Fruit fly (Drosophila melanogaster): ENCODE results near the gene CG13073.
A peak's percentile ranks its signal among the peaks of the same experiment; 100 is the strongest.

Gene CG13073

DNA sequence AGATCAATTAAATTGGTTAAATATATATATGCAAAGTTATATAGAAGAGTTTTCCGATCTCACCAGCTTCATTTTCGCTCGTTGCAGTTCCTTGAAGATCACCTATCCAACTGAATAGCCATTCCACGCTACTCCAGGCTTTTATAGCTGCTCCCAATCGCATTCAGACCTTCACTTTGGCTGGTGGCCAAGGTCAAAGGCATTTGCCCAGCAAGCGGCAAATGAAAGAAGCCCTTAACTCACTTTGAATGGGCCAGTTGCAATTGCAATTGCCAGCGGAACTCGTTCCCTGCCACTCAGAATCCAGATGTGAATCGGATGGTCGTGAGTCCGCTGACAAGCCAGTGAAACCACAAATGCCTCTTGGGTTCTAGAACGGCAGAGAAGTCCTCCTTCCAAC, 44.4 kb upstream of the CG13073 start, which contains the start of gene CG34247 (continued):
- TF ChIP-seq CG34224 (GFP tag; IDR thresholded peaks at IDR 0.05; ENCODE audit: partially characterized antibody), result no peak

DNA sequence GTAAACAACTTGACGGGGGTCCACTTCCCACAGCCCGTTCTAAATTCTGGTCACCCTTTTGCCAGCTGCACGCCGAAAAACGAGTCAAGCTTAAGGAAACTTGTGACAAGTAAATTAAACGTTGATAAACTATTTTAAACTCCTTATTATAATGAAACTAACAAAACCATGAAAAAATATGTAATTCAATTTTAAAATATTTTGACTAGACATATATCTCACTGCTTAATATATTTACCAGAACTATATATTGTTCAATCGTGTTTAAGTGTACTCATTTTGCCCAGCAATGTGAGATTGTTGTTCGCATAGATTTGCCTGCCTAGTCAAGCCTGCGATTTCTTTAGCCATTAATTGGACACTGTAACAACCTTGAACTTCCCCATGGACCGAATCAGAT, 42.4 kb upstream of the CG13073 start, which contains the start of gene CG13053:
Gene CG13053, minus strand, starts transcription at position 171 of the 400 bp plus-strand sequence.
- TF ChIP-seq CG7987 (GFP tag; optimal IDR thresholded peaks at IDR 0.05), result no peak
- peak in 1 of 2 experiments; percentile 55 for TF ChIP-seq bsh (GFP tag; optimal IDR thresholded peaks at IDR 0.05)
- TF ChIP-seq CG4730 (GFP tag; IDR thresholded peaks at IDR 0.05), result no peak
- TF ChIP-seq nom (GFP tag; optimal IDR thresholded peaks at IDR 0.05), result peak; percentile 37

DNA sequence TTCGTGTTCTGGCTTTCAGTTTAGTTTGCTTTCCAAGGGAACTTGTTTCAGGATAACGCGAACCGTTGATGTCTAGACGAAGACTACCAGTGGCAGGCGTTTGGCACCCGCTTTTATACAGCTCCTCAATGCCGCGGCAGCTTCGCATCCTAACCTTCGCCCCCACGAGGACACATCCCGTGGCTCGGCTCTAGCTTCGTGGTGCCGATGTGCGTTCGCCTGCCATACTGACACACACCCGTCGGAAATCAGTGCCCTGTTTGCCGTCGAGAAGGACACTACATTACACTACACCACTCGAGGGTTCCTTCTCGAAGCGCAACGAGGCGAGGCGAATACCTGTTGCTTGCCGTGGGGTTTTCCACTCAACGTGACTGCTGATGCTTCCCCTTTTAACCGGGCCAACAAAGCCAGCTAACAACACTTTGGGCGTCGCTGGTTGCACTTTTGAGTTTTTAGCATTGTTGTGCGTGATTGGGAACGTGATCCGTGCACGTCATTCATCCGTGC, 40.1 kb upstream of the CG13073 start, which contains the start of gene CG13054:
Gene CG13054, minus strand, starts transcription at position 74 of the 510 bp plus-strand sequence.
- TF ChIP-seq Dbx (GFP tag; IDR thresholded peaks at IDR 0.05) (0 out of 3 replicates have a peak, but pooled peaks have one; percentile 25), Ets65A (GFP tag) (peak; percentile 30), CG3995 (GFP tag; optimal IDR thresholded peaks at IDR 0.05) (no peak), scrt (GFP tag; optimal IDR thresholded peaks at IDR 0.05) (peak; percentile 92), Deaf1 (tag; optimal IDR thresholded peaks at IDR 0.05) (peak; percentile 97), Bgb (GFP tag; IDR thresholded peaks at IDR 0.05; ENCODE audit: partially characterized antibody) (0 out of 2 replicates have a peak, but pooled peaks have one; percentile 19), HLH4C (GFP tag; IDR thresholded peaks at IDR 0.05; ENCODE audit: partially characterized antibody) (0 out of 3 replicates have a peak, but pooled peaks have one; percentile 10), dan (GFP tag; IDR thresholded peaks at IDR 0.05) (no peak), CG11093 (GFP tag; IDR thresholded peaks at IDR 0.05) (no peak), ara (GFP tag; IDR thresholded peaks at IDR 0.05) (no peak)

DNA sequence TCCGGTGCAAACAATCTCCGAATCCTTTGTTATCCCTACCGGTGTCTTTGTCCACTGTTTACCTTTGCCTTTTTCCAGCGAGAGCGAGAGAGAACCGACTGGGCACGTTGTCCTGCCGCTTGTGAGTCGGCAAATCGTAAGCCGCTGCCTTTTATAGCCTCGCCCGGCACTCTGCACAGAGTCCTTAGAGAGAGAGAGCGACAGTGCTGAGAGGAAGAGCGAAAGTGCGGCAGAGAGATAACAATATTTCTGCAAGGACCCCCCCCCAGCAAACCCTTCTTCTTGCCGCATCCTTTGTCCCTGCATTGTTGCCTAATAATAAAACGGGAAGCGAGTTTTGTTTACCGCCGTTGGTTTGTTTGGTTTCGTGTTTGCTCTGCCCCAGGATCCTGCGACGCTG, 35.2 kb upstream of the CG13073 start, which contains the start of gene CG13055:
Gene CG13055, minus strand, starts transcription at position 101 of the 400 bp plus-strand sequence.
- TF ChIP-seq Trl (optimal IDR thresholded peaks at IDR 0.05) (peak; percentile 24 to 49), Trl (GFP tag; optimal IDR thresholded peaks at IDR 0.05) (no peak), crol (GFP tag; IDR thresholded peaks at IDR 0.05) (0 out of 2 replicates have a peak, but pooled peaks have one; percentile 46), cas (GFP tag; IDR thresholded peaks at IDR 0.05) (no peak), CG10366 (GFP tag; IDR thresholded peaks at IDR 0.05) (no peak), Dref (GFP tag; IDR thresholded peaks at IDR 0.05) (peak; percentile 22; the same call in 1 of the 2 replicates), Deaf1 (tag; optimal IDR thresholded peaks at IDR 0.05) (peak; percentile 51), Oaz (GFP tag; IDR thresholded peaks at IDR 0.05) (0 out of 2 replicates have a peak, but pooled peaks have one; percentile 11), CTCF (GFP tag; optimal IDR thresholded peaks at IDR 0.05) (peak; percentile 62), amos (GFP tag; IDR thresholded peaks at IDR 0.05; ENCODE audit: partially characterized antibody) (peak; percentile 5; the same call in 1 of the 2 replicates)

DNA sequence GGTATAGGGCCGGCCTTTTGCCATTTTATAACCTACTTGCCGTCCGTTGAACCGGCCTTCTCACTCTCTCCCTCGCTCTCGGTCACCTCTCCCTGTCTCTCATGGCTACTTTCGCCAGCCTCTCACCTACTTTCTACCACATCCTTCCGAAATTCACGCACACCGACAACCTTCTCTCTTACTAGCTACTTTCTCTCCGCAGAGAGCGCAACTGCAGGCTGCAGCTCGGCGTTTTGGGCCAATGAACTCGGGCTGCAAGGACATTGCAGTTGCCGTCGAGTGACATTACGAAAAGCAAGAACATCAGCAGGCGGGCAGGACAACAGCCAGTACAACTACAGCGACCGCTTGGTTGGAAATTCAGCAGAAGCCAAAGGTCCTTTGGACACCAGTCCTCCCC, 24.2 kb upstream of the CG13073 start:
- TF ChIP-seq pb (GFP tag; optimal IDR thresholded peaks at IDR 0.05), result no peak
- peak; percentile 88 for TF ChIP-seq Ets65A (GFP tag)

- TF ChIP-seq sug (tag; optimal IDR thresholded peaks at IDR 0.05) (peak; percentile 53), pzg (GFP tag; optimal IDR thresholded peaks at IDR 0.05) (peak; percentile 6), bigmax (GFP tag; optimal IDR thresholded peaks at IDR 0.05) (no peak), ssp (GFP tag; IDR thresholded peaks at IDR 0.05) (no peak), Hand (GFP tag; optimal IDR thresholded peaks at IDR 0.05) (no peak), CG12219 (GFP tag; optimal IDR thresholded peaks at IDR 0.05) (no peak), C15 (GFP tag; IDR thresholded peaks at IDR 0.05) (no peak), Dll (GFP tag; IDR thresholded peaks at IDR 0.05; ENCODE audit: partially characterized antibody) (0 out of 4 replicates have a peak, but pooled peaks have one; percentile 12), CG30020 (tag; optimal IDR thresholded peaks at IDR 0.05) (no peak), CG1024 (GFP tag; IDR thresholded peaks at IDR 0.05) (no peak), CG4854 (GFP tag; optimal IDR thresholded peaks at IDR 0.05) (no peak), CG14965 (GFP tag; optimal IDR thresholded peaks at IDR 0.05; ENCODE audit: borderline replicate concordance) (no peak), eve (GFP tag; optimal IDR thresholded peaks at IDR 0.05) (no peak), MBD-R2 (GFP tag; IDR thresholded peaks at IDR 0.05) (0 out of 2 replicates have a peak, but pooled peaks have one; percentile 19), Dip2 (GFP tag; IDR thresholded peaks at IDR 0.05) (no peak), Ets97D (GFP tag; optimal IDR thresholded peaks at IDR 0.05) (no peak), Med (GFP tag) (peak; percentile 48)
Observed at dm6 chr3L:16233850-16234494, 16.9 kb upstream of the CG13073 start.

Measured in whole organism, embryonic.